Worm (Caenorhabditis elegans): ENCODE measurements around the gene arc-1.

The arc-1 gene

DNA sequence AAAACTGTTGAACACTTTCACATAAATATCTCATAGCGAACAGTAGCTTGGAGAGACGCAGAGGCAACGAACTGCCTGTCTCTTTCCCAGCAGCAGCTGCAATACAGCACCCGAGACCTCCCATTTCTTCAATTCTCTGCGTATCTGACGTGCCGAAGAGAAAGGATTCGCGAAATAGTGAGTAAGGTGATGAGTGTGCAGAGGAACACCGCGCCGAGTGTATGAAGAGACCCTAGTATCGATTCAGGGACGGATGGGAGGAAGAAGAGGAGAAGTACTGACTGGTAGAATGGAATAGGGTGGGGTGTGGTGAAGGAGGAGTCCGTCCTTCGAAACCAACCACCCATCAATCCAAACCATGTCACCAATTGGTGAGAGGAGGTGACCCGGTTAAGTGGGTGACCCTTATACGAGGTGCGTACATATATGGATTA lies 28.6 kb upstream of the arc-1 start (continued):
- TF ChIP-seq pha-2 (tag; optimal IDR thresholded peaks at IDR 0.05) (peak; percentile 3), elt-2 (tag; optimal IDR thresholded peaks at IDR 0.05) (no peak), hlh-30 (tag; optimal IDR thresholded peaks at IDR 0.05; ENCODE audit: insufficient read depth) (peak; percentile 85), syd-9 (tag; optimal IDR thresholded peaks at IDR 0.05) (peak; percentile 46), unc-55 (GFP tag; optimal IDR thresholded peaks at IDR 0.05) (peak; percentile 77), pqm-1 (tag; optimal IDR thresholded peaks at IDR 0.05) (no peak), rnt-1 (tag; optimal IDR thresholded peaks at IDR 0.05) (peak; percentile 59), nhr-11 (tag; optimal IDR thresholded peaks at IDR 0.05) (no peak), sox-4 (tag; optimal IDR thresholded peaks at IDR 0.05) (no peak), ceh-14 (tag; optimal IDR thresholded peaks at IDR 0.05) (peak; percentile 47), tbx-7 (tag; optimal IDR thresholded peaks at IDR 0.05) (no peak), nfya-1 (tag; optimal IDR thresholded peaks at IDR 0.05) (peak; percentile 89), pha-4 (tag; optimal IDR thresholded peaks at IDR 0.05) (no peak), dve-1 (tag; optimal IDR thresholded peaks at IDR 0.05) (peak; percentile 32), npax-4 (tag; optimal IDR thresholded peaks at IDR 0.05) (no peak), ceh-22 (tag; optimal IDR thresholded peaks at IDR 0.05) (no peak), unc-3 (GFP tag; conservative IDR thresholded peaks at IDR 0.05) (no peak), unc-3 (tag; optimal IDR thresholded peaks at IDR 0.05) (no peak), hlh-15 (tag; optimal IDR thresholded peaks at IDR 0.05) (no peak), elt-4 (tag; optimal IDR thresholded peaks at IDR 0.05) (no peak), ceh-34 (tag; optimal IDR thresholded peaks at IDR 0.05) (peak; percentile 76), ets-4 (tag; optimal IDR thresholded peaks at IDR 0.05) (peak; percentile 18), ceh-48 (tag; optimal IDR thresholded peaks at IDR 0.05) (peak; percentile 80), ceh-31 (tag; optimal IDR thresholded peaks at IDR 0.05) (peak; percentile 87), C38D4.7 (GFP tag; optimal IDR thresholded peaks at IDR 0.05) (no peak)

- TF ChIP-seq fkh-6 (tag; optimal IDR thresholded peaks at IDR 0.05) (no peak), nhr-232 (tag; optimal IDR thresholded peaks at IDR 0.05) (no peak), hlh-30 (tag; optimal IDR thresholded peaks at IDR 0.05; ENCODE audit: insufficient read depth) (peak; percentile 87), ceh-48 (tag; optimal IDR thresholded peaks at IDR 0.05) (peak; percentile 46), C38D4.7 (GFP tag; optimal IDR thresholded peaks at IDR 0.05) (no peak), che-1 (tag; optimal IDR thresholded peaks at IDR 0.05) (no peak), ceh-22 (tag; optimal IDR thresholded peaks at IDR 0.05) (no peak)
These were observed 27.6 kb upstream of the arc-1 start, which contains the start of gene sqv-8 for ce11 chrII:9646928-9647838. sqv-8 (plus strand) TSS chrII:9646978.

ce11 chrII:9649191-9649590 lies 25.6 kb upstream of the arc-1 start, which contains the start of gene ZK1307.9:
ZK1307.9 (plus strand) TSS chrII:9649491.
- TF ChIP-seq pha-2 (tag; optimal IDR thresholded peaks at IDR 0.05) (no peak), ceh-2 (tag; optimal IDR thresholded peaks at IDR 0.05) (no peak), pqm-1 (tag; optimal IDR thresholded peaks at IDR 0.05) (no peak), ceh-45 (GFP tag; IDR thresholded peaks at IDR 0.05) (no peak), ama-1 (optimal IDR thresholded peaks at IDR 0.05) (no peak), hlh-8 (tag; optimal IDR thresholded peaks at IDR 0.05) (no peak), zip-5 (tag; optimal IDR thresholded peaks at IDR 0.05) (no peak), pag-3 (tag; optimal IDR thresholded peaks at IDR 0.05; ENCODE audit: borderline replicate concordance) (no peak), odd-2 (tag; optimal IDR thresholded peaks at IDR 0.05) (no peak)

- TF ChIP-seq K09A11.1 (tag; optimal IDR thresholded peaks at IDR 0.05; ENCODE audit: insufficient read depth): no peak
- TF ChIP-seq odd-2 (tag; optimal IDR thresholded peaks at IDR 0.05): no peak
- TF ChIP-seq ceh-6 (GFP tag; optimal IDR thresholded peaks at IDR 0.05): no peak
- no peak for TF ChIP-seq nhr-11 (tag; optimal IDR thresholded peaks at IDR 0.05)
- TF ChIP-seq ceh-24 (tag; optimal IDR thresholded peaks at IDR 0.05): no peak
- no peak for TF ChIP-seq unc-86 (tag; optimal IDR thresholded peaks at IDR 0.05)
- TF ChIP-seq hlh-6 (tag; optimal IDR thresholded peaks at IDR 0.05): no peak
- TF ChIP-seq Y22D7AL.16 (tag; optimal IDR thresholded peaks at IDR 0.05): no peak
- TF ChIP-seq dmd-4 (tag; optimal IDR thresholded peaks at IDR 0.05; ENCODE audit: borderline replicate concordance): no peak
- no peak for TF ChIP-seq pag-3 (tag; optimal IDR thresholded peaks at IDR 0.05; ENCODE audit: borderline replicate concordance)
- no peak for TF ChIP-seq sox-4 (tag; optimal IDR thresholded peaks at IDR 0.05)
- no peak for TF ChIP-seq npax-4 (tag; optimal IDR thresholded peaks at IDR 0.05)
- no peak for TF ChIP-seq elt-2 (tag; optimal IDR thresholded peaks at IDR 0.05)
- TF ChIP-seq madf-2 (tag; optimal IDR thresholded peaks at IDR 0.05): no peak
- no peak for TF ChIP-seq tbx-7 (tag; optimal IDR thresholded peaks at IDR 0.05)
- no peak for TF ChIP-seq ceh-31 (tag; optimal IDR thresholded peaks at IDR 0.05)
- no peak for TF ChIP-seq C08G9.2 (tag; optimal IDR thresholded peaks at IDR 0.05)
These were observed 23.1 kb upstream of the arc-1 start, which contains the start of gene ZK1307.4 for ce11 chrII:9651700-9652099. ZK1307.4 (minus strand) TSS chrII:9651800.
